Worm (Caenorhabditis elegans) whole organism, L1 larva: ENCODE results near the gene ceh-74.

Experiments used
- C16A3.4 ChIP-seq: fragments of 150-350 bp; optimal IDR thresholded peaks from 2 replicates; lab custom pipeline; 2014; ENCODE audit warnings: missing biosample characterization, missing genetic modification characterization
- Y116A8C.19 ChIP-seq: sonication (generic microtip); optimal IDR thresholded peaks from 2 replicates; lab custom pipeline; 2016; ENCODE audit warnings: missing compliant biosample characterization, missing genetic modification characterization, borderline replicate concordance
- aha-1 ChIP-seq: fragments of 150-350 bp; optimal IDR thresholded peaks from 2 replicates; lab custom pipeline; 2014; ENCODE audit warnings: missing biosample characterization, missing genetic modification characterization
- blmp-1 ChIP-seq: fragments of 150-350 bp; optimal IDR thresholded peaks from 2 replicates; lab custom pipeline; 2014; ENCODE audit warnings: missing biosample characterization, missing genetic modification characterization
- ceh-82 ChIP-seq, 3 experiments: fragments of 150-350 bp in 1 of 3; sonication (generic microtip) in 2 of 3; optimal IDR thresholded peaks; 2 replicates each; lab custom pipeline; 2014 to 2017; ENCODE audit warnings: missing biosample characterization in 3 of 3, missing genetic modification characterization in 3 of 3
- dpl-1 ChIP-seq, 3 experiments: fragments of 150-350 bp in 2 of 3; sonication (generic microtip) in 1 of 3; optimal IDR thresholded peaks; 2 replicates each; lab custom pipeline; 2014 to 2017; ENCODE audit warnings: missing biosample characterization in 3 of 3, missing genetic modification characterization in 3 of 3, missing genetic modification reagents in 3 of 3
- dsc-1 ChIP-seq: sonication (generic microtip); optimal IDR thresholded peaks from 2 replicates; lab custom pipeline; 2016; ENCODE audit warnings: mild to moderate bottlenecking, missing genetic modification characterization, missing compliant biosample characterization
- efl-1 ChIP-seq, 4 experiments: fragments of 150-350 bp; optimal IDR thresholded peaks in 3 of 4; peaks in 1 of 4; 1 replicate in 1 of 4; 2 replicates in 3 of 4; lab custom pipeline; 2014; ENCODE audit warnings: missing biosample characterization in 2 of 4, missing genetic modification characterization in 2 of 4, missing genetic modification reagents in 2 of 4
- egl-27 ChIP-seq, 2 experiments: fragments of 150-350 bp in 1 of 2; sonication (generic microtip); optimal IDR thresholded peaks; 3 replicates each; lab custom pipeline; 2017 to 2018; ENCODE audit warnings: missing biosample characterization in 2 of 2, missing genetic modification characterization in 2 of 2, missing genetic modification reagents in 2 of 2
- fkh-10 ChIP-seq: sonication (generic microtip); optimal IDR thresholded peaks from 2 replicates; lab custom pipeline; 2017; ENCODE audit warnings: missing biosample characterization, missing genetic modification reagents, missing genetic modification characterization
- fkh-8 ChIP-seq: sonication (generic microtip); optimal IDR thresholded peaks from 2 replicates; lab custom pipeline; 2016; ENCODE audit warnings: mild to moderate bottlenecking, missing genetic modification characterization, missing compliant biosample characterization
- grh-1 ChIP-seq: fragments of 200-800 bp; sonication (Bioruptor generic); IDR thresholded peaks from 2 replicates; pipeline ENCODE4 v1.3.6; 2022; ENCODE audit warnings: missing genetic modification reagents, missing genetic modification characterization, missing compliant biosample characterization
- isw-1 ChIP-seq: fragments of 200-800 bp; sonication (Bioruptor generic); IDR thresholded peaks from 2 replicates; pipeline ENCODE4 v1.3.6; 2022; ENCODE audit warnings: missing genetic modification characterization, missing compliant biosample characterization
- jun-1 ChIP-seq: fragments of 150-350 bp; optimal IDR thresholded peaks from 2 replicates; lab custom pipeline; 2014; ENCODE audit warnings: missing biosample characterization, missing genetic modification reagents, missing genetic modification characterization
- lin-14 ChIP-seq: fragments of 200-800 bp; sonication (Bioruptor generic); optimal IDR thresholded peaks from 2 replicates; lab custom pipeline; 2018; ENCODE audit warnings: mild to moderate bottlenecking, missing genetic modification characterization, moderate library complexity, missing compliant biosample characterization
- lin-15B ChIP-seq: fragments of 150-350 bp; sonication (generic microtip); optimal IDR thresholded peaks from 3 replicates; lab custom pipeline; 2014; ENCODE audit warnings: missing biosample characterization, missing genetic modification characterization
- lin-35 ChIP-seq, 2 experiments: fragments of 150-350 bp; optimal IDR thresholded peaks; 2 replicates each; lab custom pipeline; 2014; ENCODE audit warnings: missing biosample characterization in 2 of 2, missing genetic modification characterization in 2 of 2, missing genetic modification reagents in 2 of 2
- lsy-2 ChIP-seq, 2 experiments: fragments of 150-350 bp; optimal IDR thresholded peaks; 2 replicates each; lab custom pipeline; 2014; ENCODE audit warnings: missing biosample characterization in 2 of 2, missing genetic modification characterization in 2 of 2
- mab-9 ChIP-seq: fragments of 200-800 bp; sonication (Bioruptor generic); IDR thresholded peaks from 2 replicates; pipeline ENCODE4 v1.3.6; 2022; ENCODE audit warnings: missing genetic modification reagents, missing genetic modification characterization, missing compliant biosample characterization
- mef-2 ChIP-seq: fragments of 150-350 bp; optimal IDR thresholded peaks from 2 replicates; lab custom pipeline; 2014; ENCODE audit warnings: missing biosample characterization, missing genetic modification characterization
- mep-1 ChIP-seq: fragments of 150-350 bp; optimal IDR thresholded peaks from 2 replicates; lab custom pipeline; 2014; ENCODE audit warnings: missing biosample characterization, missing genetic modification characterization
- nhr-12 ChIP-seq: sonication (generic microtip); optimal IDR thresholded peaks from 2 replicates; lab custom pipeline; 2017; ENCODE audit warnings: missing biosample characterization, missing genetic modification characterization
- nhr-19 ChIP-seq: fragments of 200-800 bp; sonication (Bioruptor generic); conservative IDR thresholded peaks from 2 replicates; pipeline ENCODE4 v1.3.6; 2022; ENCODE audit warnings: missing genetic modification characterization, missing compliant biosample characterization
- nhr-47 ChIP-seq: sonication (generic microtip); optimal IDR thresholded peaks from 2 replicates; lab custom pipeline; 2016; ENCODE audit warnings: mild to moderate bottlenecking, missing genetic modification characterization, moderate library complexity, missing compliant biosample characterization
- nhr-71 ChIP-seq: sonication (generic microtip); optimal IDR thresholded peaks from 2 replicates; lab custom pipeline; 2016; ENCODE audit warnings: mild to moderate bottlenecking, missing genetic modification characterization, moderate library complexity, missing compliant biosample characterization
- nhr-76 ChIP-seq: sonication (generic microtip); optimal IDR thresholded peaks from 2 replicates; lab custom pipeline; 2017; ENCODE audit warnings: missing biosample characterization, missing genetic modification characterization
- nhr-84 ChIP-seq: sonication (generic microtip); optimal IDR thresholded peaks from 2 replicates; lab custom pipeline; 2017; ENCODE audit warnings: missing biosample characterization, missing genetic modification characterization
- nhr-85 ChIP-seq: sonication (generic microtip); peaks from one replicate; lab custom pipeline; 2016; ENCODE audit warnings: missing genetic modification characterization, inconsistent platforms, missing compliant biosample characterization
- nhr-90 ChIP-seq: sonication (generic microtip); optimal IDR thresholded peaks from 2 replicates; lab custom pipeline; 2016; ENCODE audit warnings: mild to moderate bottlenecking, missing genetic modification characterization, missing compliant biosample characterization; ENCODE audit not compliant: poor library complexity
- snu-23 ChIP-seq: sonication (generic microtip); optimal IDR thresholded peaks from 2 replicates; lab custom pipeline; 2016; ENCODE audit warnings: missing genetic modification characterization, missing compliant biosample characterization
- sptf-1 ChIP-seq: fragments of 150-350 bp; optimal IDR thresholded peaks from 2 replicates; lab custom pipeline; 2014; ENCODE audit warnings: missing biosample characterization, missing genetic modification characterization
- swsn-7 ChIP-seq: sonication (generic microtip); optimal IDR thresholded peaks from 2 replicates; lab custom pipeline; 2016; ENCODE audit warnings: missing genetic modification characterization, missing compliant biosample characterization
- tbx-2 ChIP-seq: sonication (generic microtip); optimal IDR thresholded peaks from 2 replicates; lab custom pipeline; 2016; ENCODE audit warnings: missing genetic modification characterization, missing compliant biosample characterization
- tlp-1 ChIP-seq: fragments of 150-350 bp; optimal IDR thresholded peaks from 2 replicates; lab custom pipeline; 2014; ENCODE audit warnings: missing biosample characterization, missing genetic modification characterization
- unc-30 ChIP-seq: sonication (generic microtip); optimal IDR thresholded peaks from 2 replicates; lab custom pipeline; 2017; ENCODE audit warnings: missing biosample characterization, missing genetic modification characterization
- unc-62 ChIP-seq: fragments of 150-350 bp; optimal IDR thresholded peaks from 2 replicates; lab custom pipeline; 2014; ENCODE audit warnings: missing biosample characterization, missing genetic modification reagents, missing genetic modification characterization
- unc-86 ChIP-seq: sonication (generic microtip); optimal IDR thresholded peaks from 2 replicates; lab custom pipeline; 2016; ENCODE audit warnings: missing genetic modification characterization, missing compliant biosample characterization
- unc-98 ChIP-seq: fragments of 200-800 bp; sonication (Bioruptor generic); IDR thresholded peaks from 2 replicates; pipeline ENCODE4 v1.3.6; 2022; ENCODE audit warnings: missing genetic modification characterization, missing compliant biosample characterization
- xbp-1 ChIP-seq: sonication (generic microtip); optimal IDR thresholded peaks from 2 replicates; lab custom pipeline; 2016; ENCODE audit warnings: missing genetic modification characterization, missing compliant biosample characterization
- zag-1 ChIP-seq: fragments of 150-350 bp; optimal IDR thresholded peaks from 2 replicates; lab custom pipeline; 2014; ENCODE audit warnings: missing biosample characterization, missing genetic modification characterization

ceh-74 gene

DNA sequence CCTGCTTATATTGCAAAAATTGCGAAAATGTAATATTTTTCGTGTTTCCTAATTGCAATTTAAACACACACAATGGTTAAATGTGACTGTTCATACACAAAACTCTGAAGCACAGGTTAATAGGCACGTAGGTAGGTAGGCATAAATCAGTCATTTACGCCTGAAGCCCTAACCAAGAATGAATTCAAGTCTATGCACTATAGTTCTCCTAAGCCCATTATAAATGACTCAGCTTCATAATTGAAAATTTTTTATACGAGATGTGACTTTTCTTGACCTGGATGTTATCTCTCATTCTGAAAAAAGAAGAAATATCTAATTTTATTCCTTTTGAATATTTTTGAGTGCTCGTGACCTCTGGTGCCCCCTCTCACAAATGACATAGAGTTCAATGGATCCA, 36.0 kb upstream of the ceh-74 start:
- TF ChIP-seq nhr-84: no peak
- TF ChIP-seq jun-1 (tag; lab: Kevin White, UChicago): no peak
- TF ChIP-seq Y116A8C.19 (tag; lab: Kevin White, UChicago): no peak
- no peak for TF ChIP-seq nhr-12 (tag; lab: Kevin White, UChicago)
- TF ChIP-seq snu-23 (GFP tag; lab: Kevin White, UChicago): no peak
- TF ChIP-seq nhr-76 (tag; lab: Kevin White, UChicago): no peak

DNA sequence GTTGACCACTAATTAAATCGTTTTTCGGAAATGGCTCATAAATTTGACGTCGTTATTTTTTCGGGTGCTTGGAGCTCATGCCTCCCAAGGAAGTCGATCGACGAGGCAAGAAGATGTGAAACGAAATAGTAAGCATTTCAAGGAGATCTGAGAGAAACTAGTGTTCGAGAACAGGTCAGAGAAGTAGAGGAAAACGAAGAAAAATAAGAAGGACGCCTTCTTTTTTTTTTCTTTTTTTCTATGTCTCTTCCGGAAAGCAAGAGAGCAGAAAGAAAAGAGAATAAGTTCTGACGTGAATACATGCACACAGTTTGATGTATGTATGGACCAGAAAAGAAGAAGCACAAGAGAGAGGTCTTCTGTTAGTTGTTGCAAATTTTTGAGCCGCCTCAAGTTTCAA, 34.2 kb upstream of the ceh-74 start:
- peak in 2 of 3 experiments; percentile 33 to 53 for TF ChIP-seq ceh-82 (tag; optimal IDR thresholded peaks at IDR 0.05; lab: Kevin White, UChicago)
- TF ChIP-seq dpl-1 (GFP tag; optimal IDR thresholded peaks at IDR 0.05; lab: Kevin White, UChicago): peak in 1 of 3 experiments; percentile 21
- TF ChIP-seq egl-27 (tag; optimal IDR thresholded peaks at IDR 0.05; lab: Kevin White, UChicago): no peak
- TF ChIP-seq mef-2: no peak
- TF ChIP-seq lin-15B (tag; lab: Kevin White, UChicago): no peak
- no peak for TF ChIP-seq zag-1
- peak; percentile 25 to 31 for TF ChIP-seq efl-1 (optimal IDR thresholded peaks at IDR 0.05; lab: Kevin White, UChicago)
- TF ChIP-seq efl-1 (GFP tag; optimal IDR thresholded peaks at IDR 0.05 in 1 of 2; lab: Kevin White, UChicago): peak in 1 of 2 experiments; percentile 62
- peak; percentile 12 for TF ChIP-seq dsc-1 (tag; lab: Kevin White, UChicago)
- TF ChIP-seq lsy-2 (tag; optimal IDR thresholded peaks at IDR 0.05; lab: Kevin White, UChicago): peak in 1 of 2 experiments; percentile 53
- peak; percentile 58 for TF ChIP-seq fkh-10 (GFP tag; lab: Kevin White, UChicago)
- TF ChIP-seq xbp-1: no peak
- peak in 1 of 2 experiments; percentile 34 for TF ChIP-seq lin-35 (GFP tag; optimal IDR thresholded peaks at IDR 0.05; lab: Kevin White, UChicago)
- TF ChIP-seq nhr-85: no peak
- peak; percentile 34 for TF ChIP-seq tbx-2
- TF ChIP-seq lin-14 (GFP tag; lab: Kevin White, UChicago): peak; percentile 93
- TF ChIP-seq isw-1 (GFP tag; lab: Robert Waterston, UW): peak; percentile 16; the same call in 1 of the 2 replicates
- peak; percentile 53 for TF ChIP-seq nhr-71 (tag; lab: Kevin White, UChicago)
- TF ChIP-seq mab-9 (GFP tag; lab: Robert Waterston, UW): peak; percentile 53; the same call in 1 of the 2 replicates
- no peak for TF ChIP-seq tlp-1
- TF ChIP-seq fkh-8 (tag; lab: Kevin White, UChicago): peak; percentile 63
- TF ChIP-seq unc-86: peak; percentile 56
- TF ChIP-seq nhr-19 (GFP tag; lab: Robert Waterston, UW): no peak
- TF ChIP-seq grh-1: no peak
- TF ChIP-seq nhr-90 (tag; lab: Kevin White, UChicago): no peak
- TF ChIP-seq sptf-1 (tag; lab: Kevin White, UChicago): no peak
- TF ChIP-seq unc-98 (GFP tag; lab: Robert Waterston, UW): no peak
- peak; percentile 23 for TF ChIP-seq mep-1 (tag; lab: Kevin White, UChicago)
- no peak for TF ChIP-seq unc-62 (GFP tag; lab: Kevin White, UChicago)
- TF ChIP-seq aha-1 (tag; lab: Kevin White, UChicago): no peak
- TF ChIP-seq blmp-1 (tag; lab: Kevin White, UChicago): no peak
- TF ChIP-seq swsn-7 (tag; lab: Kevin White, UChicago): peak; percentile 3
- no peak for TF ChIP-seq C16A3.4 (tag; lab: Kevin White, UChicago)
- peak; percentile 59 for TF ChIP-seq nhr-47 (tag; lab: Kevin White, UChicago)

DNA sequence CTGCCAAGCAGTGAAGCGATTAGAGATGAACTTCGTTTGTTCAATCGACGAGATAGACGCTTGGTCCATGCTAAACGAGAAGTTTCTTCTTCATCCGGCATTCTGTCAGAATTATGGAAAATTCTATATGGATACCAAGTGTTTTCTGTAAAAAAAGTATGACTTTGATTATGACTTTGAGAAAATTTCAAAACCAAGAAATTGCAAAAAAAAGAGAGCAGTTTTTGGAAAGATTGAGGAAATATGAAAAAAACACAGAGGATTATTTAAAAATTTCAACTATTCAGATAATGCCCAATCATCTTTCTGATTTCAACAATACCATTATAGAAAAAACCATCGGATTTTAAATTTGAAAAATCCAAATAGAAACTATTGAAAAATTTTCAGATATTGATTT, 32.6 kb upstream of the ceh-74 start, which contains the start of gene par-1:
Gene par-1 (minus strand): TSS at position 101 of the 400 bp plus-strand sequence.
- no peak for TF ChIP-seq mep-1 (tag; lab: Kevin White, UChicago)
- TF ChIP-seq lin-14 (GFP tag; lab: Kevin White, UChicago): no peak
- TF ChIP-seq unc-30: no peak
